Worm (Caenorhabditis elegans) whole organism, L4/young adult: ENCODE results near the gene fbxa-208.
"Not testable (repeated sequence)": the region's sequence is repeated elsewhere in the genome, so short reads cannot be mapped to it uniquely, and the experiment has no call there.

Experiments
- W03F9.2 ChIP-seq: fragments of 150-350 bp; optimal IDR thresholded peaks from 2 replicates; lab custom pipeline; 2014; ENCODE audit warnings: missing biosample characterization, missing genetic modification characterization
- dao-5 ChIP-seq: sonication (generic microtip); optimal IDR thresholded peaks from 2 replicates; lab custom pipeline; 2016; ENCODE audit warnings: missing genotype, missing genetic modification characterization, moderate library complexity, missing compliant biosample characterization
- him-1 ChIP-seq: sonication (generic microtip); optimal IDR thresholded peaks from 2 replicates; lab custom pipeline; 2016; ENCODE audit warnings: missing genotype, missing genetic modification reagents, missing genetic modification characterization, missing compliant biosample characterization

fbxa-208 gene

ce11 chrIII:1229510-1229909 lies 27.1 kb upstream of the fbxa-208 start:
- no peak for TF ChIP-seq him-1 (tag; lab: Kevin White, UChicago)

DNA sequence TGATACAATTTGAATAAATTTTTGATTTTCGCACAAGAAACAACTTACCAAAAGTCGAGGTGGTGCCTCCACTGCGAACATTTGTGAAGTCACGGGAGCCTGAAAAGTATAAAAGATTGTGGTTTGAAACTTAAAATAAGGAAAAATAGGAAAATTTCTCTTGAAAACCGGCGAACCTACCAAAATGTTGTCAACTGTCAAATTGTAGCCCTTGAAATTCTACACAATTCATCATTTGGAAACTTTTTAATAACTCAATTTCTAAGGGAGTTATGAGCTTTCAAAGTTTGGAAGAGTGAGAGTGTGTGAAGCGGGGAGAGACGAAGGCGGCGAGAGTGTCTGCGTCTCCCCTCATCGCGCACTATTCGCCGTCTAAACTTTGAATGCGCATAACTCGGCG lies 26.4 kb upstream of the fbxa-208 start, which contains the start of gene pes-4:
Gene pes-4, minus strand, starts transcription at position 101 of the 400 bp plus-strand sequence.
- TF ChIP-seq W03F9.2 (tag; lab: Kevin White, UChicago) (no peak), him-1 (tag; lab: Kevin White, UChicago) (no peak), dao-5 (tag; lab: Kevin White, UChicago) (no peak)

- TF ChIP-seq him-1 (tag; lab: Kevin White, UChicago) (no peak), W03F9.2 (tag; lab: Kevin White, UChicago) (no peak), dao-5 (tag; lab: Kevin White, UChicago) (no peak)
Observed at ce11 chrIII:1230672-1231071, 25.9 kb upstream of the fbxa-208 start.

- no peak for TF ChIP-seq W03F9.2 (tag; lab: Kevin White, UChicago)
- TF ChIP-seq him-1 (tag; lab: Kevin White, UChicago), result no peak
- no peak for TF ChIP-seq dao-5 (tag; lab: Kevin White, UChicago)
Observed at ce11 chrIII:1231186-1231585, 25.4 kb upstream of the fbxa-208 start.

- TF ChIP-seq W03F9.2 (tag; lab: Kevin White, UChicago), result no peak
- no peak for TF ChIP-seq him-1 (tag; lab: Kevin White, UChicago)
- TF ChIP-seq dao-5 (tag; lab: Kevin White, UChicago), result no peak
Observed at ce11 chrIII:1238704-1239103, 17.9 kb upstream of the fbxa-208 start, which contains the start of gene fbxa-61. Gene fbxa-61 (plus strand): TSS chrIII:1239048.

DNA sequence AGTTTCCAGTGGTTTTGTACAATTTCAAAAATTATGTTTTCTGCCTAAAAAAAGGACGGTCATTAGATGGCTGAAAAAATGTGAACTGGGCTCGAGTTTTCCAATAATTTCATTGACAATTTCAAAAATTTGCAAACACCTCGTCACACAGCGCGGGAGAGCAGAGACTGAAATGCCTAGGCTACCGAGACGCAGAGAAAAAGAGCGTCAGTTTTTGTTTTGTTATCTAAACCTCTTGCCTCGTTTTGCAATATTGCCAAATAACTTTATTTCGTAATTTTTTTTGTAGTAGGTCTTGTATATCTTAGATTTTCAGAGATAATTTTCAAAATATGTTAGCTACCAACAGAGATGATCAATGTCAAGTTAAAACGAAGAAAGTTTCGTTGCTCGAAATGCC lies 13.4 kb upstream of the fbxa-208 start, which contains the start of gene fbxa-63:
Gene fbxa-63, plus strand, starts transcription at position 310 of the 400 bp plus-strand sequence.
- TF ChIP-seq him-1 (tag; lab: Kevin White, UChicago), result no peak
- TF ChIP-seq dao-5 (tag; lab: Kevin White, UChicago), result no peak
- no peak for TF ChIP-seq W03F9.2 (tag; lab: Kevin White, UChicago)

DNA sequence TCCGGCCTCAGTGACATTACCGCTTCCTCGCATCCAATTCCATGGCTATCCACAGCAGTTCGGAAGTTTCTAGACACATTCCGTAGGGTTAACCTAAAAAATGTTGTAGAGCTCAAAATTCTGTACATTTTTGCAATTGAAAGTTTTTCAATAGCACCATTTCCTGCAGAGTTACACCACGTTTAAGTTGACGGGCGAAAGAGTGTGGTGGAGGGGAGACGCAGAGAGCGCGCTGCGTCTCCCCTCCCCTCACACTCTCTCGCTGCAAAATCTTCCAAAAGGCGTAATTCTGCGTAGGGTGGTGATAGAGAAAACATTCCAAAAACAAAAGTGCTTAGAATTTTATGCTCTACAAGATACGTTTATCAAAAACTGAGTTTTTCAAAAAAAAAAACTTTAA lies 8.3 kb upstream of the fbxa-208 start:
- TF ChIP-seq dao-5 (tag; lab: Kevin White, UChicago) (no peak), W03F9.2 (tag; lab: Kevin White, UChicago) (no peak), him-1 (tag; lab: Kevin White, UChicago) (no peak)

DNA sequence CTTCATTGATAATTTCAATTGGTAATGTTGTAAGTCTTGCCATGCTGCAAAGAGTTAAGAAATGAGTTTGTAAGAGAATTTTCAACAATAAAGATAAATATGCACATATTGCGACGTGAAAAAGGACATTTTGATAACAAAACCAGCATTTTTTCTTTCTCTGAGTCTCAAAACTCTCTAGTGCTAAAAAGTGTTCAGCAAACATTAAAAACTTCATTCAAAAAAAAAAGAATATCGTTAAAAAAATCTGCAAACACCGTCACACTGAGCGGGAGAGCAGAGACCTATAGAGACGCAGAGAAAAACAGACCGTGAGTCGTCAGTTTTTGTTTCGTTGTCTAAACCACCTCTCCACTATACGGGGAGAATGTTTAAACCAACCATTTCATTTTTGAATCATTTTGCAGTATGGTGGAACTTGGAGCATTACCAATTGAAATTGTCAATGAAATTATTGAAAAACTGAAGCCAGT lies 7.5 kb upstream of the fbxa-208 start, which contains the start of the genes fbxa-76 and fbxa-77:
Gene fbxa-76, minus strand, starts transcription at position 51 of the 473 bp plus-strand sequence.
Gene fbxa-77, plus strand, starts transcription at position 365 of the 473 bp plus-strand sequence.
- TF ChIP-seq him-1 (tag; lab: Kevin White, UChicago), result no peak
- no peak for TF ChIP-seq W03F9.2 (tag; lab: Kevin White, UChicago)
- no peak for TF ChIP-seq dao-5 (tag; lab: Kevin White, UChicago)

DNA sequence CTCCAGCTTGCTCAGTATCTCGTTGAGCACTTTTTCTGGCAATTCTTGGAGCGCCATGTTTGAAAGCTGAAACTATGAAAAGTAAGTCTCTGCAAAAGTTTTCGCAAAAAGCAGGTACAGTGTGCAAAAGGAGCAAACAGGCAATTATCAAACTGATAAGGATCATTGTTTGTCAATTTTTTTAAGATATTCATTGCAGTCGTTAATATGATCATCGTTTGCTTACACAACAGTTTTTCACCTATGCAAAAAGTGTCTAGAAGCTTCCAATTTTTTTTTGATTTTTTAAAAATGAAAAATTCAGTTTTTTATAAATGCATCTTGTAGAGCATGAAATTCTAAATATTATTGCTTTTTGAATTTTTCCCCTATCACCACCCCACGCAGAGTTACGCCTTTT lies 1.7 kb downstream of the fbxa-208 start, which contains the start of gene fbxa-78:
Gene fbxa-78, minus strand, starts transcription at position 101 of the 400 bp plus-strand sequence.
- TF ChIP-seq him-1, dao-5, W03F9.2 (tag; lab: Kevin White, UChicago): not testable (repeated sequence)

DNA sequence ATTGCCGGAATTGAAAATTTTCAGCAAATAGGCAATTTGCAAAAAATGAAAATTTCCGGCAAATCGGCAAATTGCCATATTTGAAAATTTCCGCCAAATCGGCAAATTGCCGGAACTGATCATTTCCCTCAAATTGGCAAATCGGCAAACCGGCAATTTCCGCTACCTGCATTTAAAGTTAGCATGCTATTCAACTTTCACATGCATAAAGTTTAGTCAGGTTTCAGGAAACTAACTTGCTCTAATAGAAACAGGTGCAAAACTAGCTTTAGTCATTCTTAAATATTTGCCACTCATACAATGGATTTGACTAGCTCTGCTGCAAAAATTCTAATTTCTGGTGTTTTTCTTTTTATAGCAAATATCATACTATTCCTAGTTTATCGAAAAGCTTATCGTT lies 7.1 kb downstream of the fbxa-208 start, which contains the start of gene srz-9:
Gene srz-9, plus strand, starts transcription at position 301 of the 400 bp plus-strand sequence.
- not testable (repeated sequence) for TF ChIP-seq him-1, dao-5, W03F9.2 (tag; lab: Kevin White, UChicago)

DNA sequence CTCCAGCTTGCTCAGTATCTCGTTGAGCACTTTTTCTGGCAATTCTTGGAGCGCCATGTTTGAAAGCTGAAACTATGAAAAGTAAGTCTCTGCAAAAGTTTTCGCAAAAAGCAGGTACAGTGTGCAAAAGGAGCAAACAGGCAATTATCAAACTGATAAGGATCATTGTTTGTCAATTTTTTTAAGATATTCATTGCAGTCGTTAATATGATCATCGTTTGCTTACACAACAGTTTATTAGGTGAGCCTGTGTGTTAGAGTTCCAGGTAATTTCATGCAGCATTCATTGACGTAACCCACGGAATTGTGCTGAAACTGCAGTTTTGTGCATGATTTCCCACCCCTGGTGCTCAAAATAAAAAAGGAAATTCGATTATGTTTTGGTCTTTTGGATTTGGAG lies 10.2 kb downstream of the fbxa-208 start, which contains the start of gene fbxa-151:
Gene fbxa-151, minus strand, starts transcription at position 101 of the 400 bp plus-strand sequence.
- not testable (repeated sequence) for TF ChIP-seq dao-5, him-1, W03F9.2 (tag; lab: Kevin White, UChicago)

DNA sequence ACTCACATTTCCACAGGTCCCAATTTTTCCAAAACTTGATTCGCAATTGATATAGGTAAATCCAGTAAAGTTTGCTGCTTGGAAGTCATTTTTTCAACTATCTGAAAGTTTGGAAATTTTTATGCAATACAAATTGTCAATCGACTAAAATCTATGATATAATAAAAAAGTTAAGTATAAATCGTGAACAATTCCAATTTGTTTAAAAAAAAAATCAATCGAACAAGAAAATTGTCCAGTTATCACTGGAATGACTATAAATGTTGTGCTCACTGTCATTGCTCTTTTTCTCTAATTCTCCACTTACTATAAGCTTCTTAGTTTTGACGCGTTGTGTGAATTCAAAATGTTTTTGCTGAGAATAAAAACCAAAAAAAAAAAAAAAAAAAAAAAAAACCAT lies 12.5 kb downstream of the fbxa-208 start, which contains the start of gene fbxa-32:
Gene fbxa-32, minus strand, starts transcription at position 101 of the 400 bp plus-strand sequence.
- TF ChIP-seq W03F9.2 (tag; lab: Kevin White, UChicago), result no peak

DNA sequence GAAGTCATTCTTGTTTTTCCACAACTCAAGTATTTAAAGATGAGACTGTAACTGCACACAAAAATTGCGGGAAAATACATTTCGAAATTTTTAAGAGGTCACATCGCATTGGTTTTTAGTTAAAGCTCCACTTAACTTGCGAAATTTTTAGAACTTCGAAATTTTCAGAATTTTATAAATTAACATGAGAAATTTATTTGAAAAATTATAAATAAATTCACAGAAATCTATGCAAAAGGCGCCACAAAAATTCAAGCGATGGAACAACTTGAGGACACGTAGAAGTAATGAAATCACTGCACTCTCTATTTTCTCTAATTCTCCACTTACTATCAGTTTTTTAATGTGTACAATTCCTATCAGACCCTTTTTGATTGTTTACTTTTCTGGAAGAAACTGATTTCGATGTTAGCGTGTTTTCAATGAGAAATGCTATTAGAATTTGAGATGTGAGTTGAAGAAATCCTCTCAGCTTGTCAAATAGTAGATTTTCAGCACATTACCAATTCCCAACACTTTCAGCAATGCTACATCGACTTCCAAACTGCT lies 14.8 kb downstream of the fbxa-208 start, which contains the start of gene fbxa-31:
Gene fbxa-31, minus strand, starts transcription at position 51 of the 549 bp plus-strand sequence.
- TF ChIP-seq dao-5 (tag; lab: Kevin White, UChicago), result no peak
- TF ChIP-seq W03F9.2 (tag; lab: Kevin White, UChicago), result no peak
- TF ChIP-seq him-1 (tag; lab: Kevin White, UChicago), result no peak
